Fruit fly (Drosophila melanogaster): ENCODE measurements around the gene CG12091.

The CG12091 gene

DNA sequence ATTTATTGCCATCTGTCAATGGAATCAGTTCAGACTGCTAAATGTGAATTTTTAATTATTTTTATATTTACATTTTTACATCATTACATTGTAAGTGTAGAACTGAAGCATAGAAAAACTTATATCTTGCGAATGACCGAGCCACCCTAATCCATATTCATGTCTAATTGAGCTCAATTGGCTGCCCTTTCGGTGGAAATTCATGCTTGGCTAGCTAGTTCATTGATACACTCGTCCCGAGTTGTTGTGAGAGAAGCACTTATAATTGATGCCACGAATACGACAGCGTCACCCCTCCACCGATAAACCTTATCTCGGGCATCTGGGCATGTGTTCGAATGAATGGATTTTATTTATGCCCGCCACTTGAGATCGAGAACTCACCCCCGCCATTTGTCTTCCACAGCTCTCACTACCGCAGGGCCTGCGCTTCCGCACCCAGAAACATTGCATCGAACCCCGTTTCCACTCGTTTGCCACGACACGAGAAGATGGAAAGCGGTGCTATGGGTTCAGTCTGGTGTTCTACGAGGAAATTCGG lies 1.7 kb upstream of the CG12091 start (continued):
- TF ChIP-seq Dll (GFP tag; IDR thresholded peaks at IDR 0.05; ENCODE audit: partially characterized antibody) (no peak), Drgx (GFP tag; IDR thresholded peaks at IDR 0.05) (0 out of 2 replicates have a peak, but pooled peaks have one; percentile 10), pb (GFP tag; optimal IDR thresholded peaks at IDR 0.05) (no peak), CG31365 (tag; optimal IDR thresholded peaks at IDR 0.05) (no peak), CG9609 (GFP tag; optimal IDR thresholded peaks at IDR 0.05) (no peak), nerfin-2 (GFP tag; IDR thresholded peaks at IDR 0.05; ENCODE audit: partially characterized antibody) (no peak), tup (GFP tag; optimal IDR thresholded peaks at IDR 0.05) (no peak), CTCF (GFP tag; optimal IDR thresholded peaks at IDR 0.05) (no peak), CG3407 (GFP tag; optimal IDR thresholded peaks at IDR 0.05) (no peak), sug (tag; optimal IDR thresholded peaks at IDR 0.05) (peak; percentile 53), CG32767 (GFP tag; IDR thresholded peaks at IDR 0.05) (no peak), amos (GFP tag; IDR thresholded peaks at IDR 0.05; ENCODE audit: partially characterized antibody) (no peak), CG10654 (GFP tag; optimal IDR thresholded peaks at IDR 0.05) (no peak), cas (GFP tag; IDR thresholded peaks at IDR 0.05) (no peak), lola (GFP tag; optimal IDR thresholded peaks at IDR 0.05) (no peak), kah (GFP tag; optimal IDR thresholded peaks at IDR 0.05) (no peak), hbn (GFP tag; IDR thresholded peaks at IDR 0.05; ENCODE audit: partially characterized antibody) (peak; percentile 26; the same call in 1 of the 2 replicates), so (GFP tag; IDR thresholded peaks at IDR 0.05) (no peak), Camta (GFP tag; optimal IDR thresholded peaks at IDR 0.05) (no peak), pfk (GFP tag; optimal IDR thresholded peaks at IDR 0.05) (peak; percentile 75), Doc3 (GFP tag; IDR thresholded peaks at IDR 0.05; ENCODE audit: partially characterized antibody) (no peak), lab (GFP tag; optimal IDR thresholded peaks at IDR 0.05) (no peak), ERR (GFP tag; optimal IDR thresholded peaks at IDR 0.05) (no peak)

DNA sequence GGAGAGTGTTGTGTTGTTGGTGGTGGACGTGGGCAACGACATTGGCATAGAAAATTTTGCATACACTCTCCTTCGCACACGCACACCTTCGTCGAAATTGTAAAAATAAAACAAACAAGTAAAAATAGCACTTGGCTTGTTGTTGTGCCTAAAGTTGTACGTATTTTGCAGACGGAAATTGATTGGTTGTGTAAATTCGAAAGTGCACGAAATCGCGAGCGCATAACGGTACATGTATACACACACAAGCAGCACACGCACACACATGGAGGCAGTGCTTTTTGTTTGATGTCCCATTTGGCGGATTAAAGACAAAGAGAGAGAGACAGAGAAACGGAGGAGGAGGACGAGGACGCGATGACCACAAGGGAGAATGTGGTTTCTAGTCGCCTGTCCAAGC lies 718 bp upstream of the CG12091 start:
- no peak for TF ChIP-seq bigmax (GFP tag; optimal IDR thresholded peaks at IDR 0.05)
- TF ChIP-seq CG18619 (GFP tag; optimal IDR thresholded peaks at IDR 0.05): no peak
- TF ChIP-seq CG12942 (GFP tag; optimal IDR thresholded peaks at IDR 0.05): no peak
- no peak for TF ChIP-seq Mad (GFP tag; optimal IDR thresholded peaks at IDR 0.05)
- TF ChIP-seq Optix (GFP tag; IDR thresholded peaks at IDR 0.05): no peak
- TF ChIP-seq MESR4 (GFP tag; optimal IDR thresholded peaks at IDR 0.05): peak; percentile 6
- TF ChIP-seq Sry-β (GFP tag; optimal IDR thresholded peaks at IDR 0.05): no peak
- 0 out of 4 replicates have a peak, but pooled peaks have one; percentile 20 for TF ChIP-seq chinmo (GFP tag; IDR thresholded peaks at IDR 0.05; ENCODE audit: partially characterized antibody)
- TF ChIP-seq BtbVII (GFP tag; optimal IDR thresholded peaks at IDR 0.05): no peak
- TF ChIP-seq CG32772 (GFP tag; IDR thresholded peaks at IDR 0.05): no peak
- TF ChIP-seq sqz (GFP tag; optimal IDR thresholded peaks at IDR 0.05): no peak
- TF ChIP-seq fru (optimal IDR thresholded peaks at IDR 0.05): no peak
- no peak for TF ChIP-seq CG3847 (GFP tag; IDR thresholded peaks at IDR 0.05)
- peak; percentile 74 for TF ChIP-seq cg (GFP tag; optimal IDR thresholded peaks at IDR 0.05)
- TF ChIP-seq yki (optimal IDR thresholded peaks at IDR 0.05): no peak

- TF ChIP-seq sens (GFP tag) (no peak), gro (GFP tag; optimal IDR thresholded peaks at IDR 0.05) (no peak), CG2129 (GFP tag; IDR thresholded peaks at IDR 0.05; ENCODE audit: partially characterized antibody) (no peak), Fer3 (tag; optimal IDR thresholded peaks at IDR 0.05) (no peak), Dref (GFP tag; IDR thresholded peaks at IDR 0.05) (no peak), Lhr (GFP tag; optimal IDR thresholded peaks at IDR 0.05) (no peak), fd102C (GFP tag; optimal IDR thresholded peaks at IDR 0.05) (no peak), CG10565 (GFP tag; optimal IDR thresholded peaks at IDR 0.05) (no peak), CG11456 (GFP tag; IDR thresholded peaks at IDR 0.05) (peak; percentile 72), CG13894 (tag; optimal IDR thresholded peaks at IDR 0.05) (no peak), CG3065 (GFP tag; optimal IDR thresholded peaks at IDR 0.05) (no peak), eyg (GFP tag; optimal IDR thresholded peaks at IDR 0.05) (no peak)
Measured at dm6 chr3L:1533699-1534431, 2.8 kb downstream of the CG12091 start, which contains the start of gene Iml1. Gene Iml1, minus strand, starts transcription at chr3L:1534034.
